Worm (Caenorhabditis elegans) whole organism, midembryonic: ENCODE results near the gene mnr-1.

ENCODE experiments used
- cog-1 ChIP-seq: sonication (generic microtip); optimal IDR thresholded peaks from 2 replicates; lab custom pipeline; 2016; ENCODE audit warnings: missing genetic modification characterization, missing compliant biosample characterization
- med-1 ChIP-seq: sonication (generic microtip); optimal IDR thresholded peaks from 2 replicates; lab custom pipeline; 2017; ENCODE audit warnings: missing genetic modification characterization, mild to moderate bottlenecking, missing compliant biosample characterization, antibody characterized with exemption, missing genetic modification reagents; ENCODE audit not compliant: insufficient read depth
- ref-1 ChIP-seq: fragments of 200-800 bp; sonication (Bioruptor generic); conservative IDR thresholded peaks from 2 replicates; pipeline ENCODE4 v1.3.6; 2022; ENCODE audit warnings: missing genetic modification reagents, missing genetic modification characterization, missing compliant biosample characterization

DNA sequence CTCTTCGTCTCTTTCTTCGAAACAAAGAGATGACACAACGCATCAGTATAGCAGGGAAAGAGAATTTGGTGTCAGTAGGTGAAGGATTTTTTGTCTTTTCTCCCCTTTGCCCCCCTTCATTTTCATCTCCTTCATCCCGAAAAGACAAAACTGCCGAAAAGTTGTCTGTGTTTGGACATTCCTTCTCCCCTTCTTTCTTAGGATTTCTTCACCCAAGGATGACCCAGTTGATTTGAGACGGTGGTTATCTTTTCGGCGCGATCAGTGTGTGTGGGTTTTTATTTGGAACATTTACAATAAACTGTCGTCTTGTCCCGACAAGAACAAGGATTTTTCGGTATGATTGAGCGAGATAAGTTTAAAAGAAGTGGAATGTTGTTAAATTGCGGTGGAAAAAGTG is 8.0 kb downstream of the mnr-1 start:
- TF ChIP-seq cog-1 (tag; lab: Kevin White, UChicago) (no peak), med-1 (GFP tag; lab: Kevin White, UChicago) (no peak), ref-1 (GFP tag; lab: Robert Waterston, UW) (no peak)
